Worm (Caenorhabditis elegans): ENCODE data around the gene fbxa-167.

DNA sequence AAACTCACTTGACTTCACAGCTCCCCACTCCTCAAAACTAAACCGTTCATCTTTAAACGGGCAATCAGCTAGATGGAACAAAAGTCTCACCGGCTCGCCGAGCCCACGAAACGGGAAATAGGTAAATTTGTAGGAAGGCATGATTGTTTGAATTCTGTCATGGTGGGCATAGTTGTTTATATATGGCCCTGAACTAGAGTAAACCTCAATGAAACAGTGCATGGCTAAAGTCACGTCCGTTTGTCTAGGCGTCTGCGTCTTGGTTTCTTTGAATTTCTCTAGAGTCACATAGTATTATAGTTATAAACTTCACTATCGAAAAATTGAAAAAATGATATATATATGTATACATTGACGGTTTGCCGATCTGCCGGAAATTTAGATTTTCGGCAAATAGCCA is 14.3 kb upstream of the fbxa-167 start, which contains the start of gene gst-19:
- TF ChIP-seq lin-13 (GFP tag; optimal IDR thresholded peaks at IDR 0.05) (no peak), ceh-28 (tag; optimal IDR thresholded peaks at IDR 0.05) (no peak), dpl-1 (GFP tag; optimal IDR thresholded peaks at IDR 0.05) (no peak), unc-130 (GFP tag; optimal IDR thresholded peaks at IDR 0.05) (no peak), jun-1 (tag; optimal IDR thresholded peaks at IDR 0.05) (no peak), madf-5 (GFP tag; IDR thresholded peaks at IDR 0.05) (no peak), ama-1 (optimal IDR thresholded peaks at IDR 0.05) (no peak), snpc-4 (tag; optimal IDR thresholded peaks at IDR 0.05) (no peak), unc-39 (tag; optimal IDR thresholded peaks at IDR 0.05) (no peak), nhr-28 (tag; optimal IDR thresholded peaks at IDR 0.05) (peak; percentile 27), fos-1 (tag; optimal IDR thresholded peaks at IDR 0.05) (no peak)
